Worm (Caenorhabditis elegans) whole organism, mixed stage, embryonic: Measurements from ENCODE around the gene T12G3.2.

Experiments
- drap-1 ChIP-seq: fragments of 200-800 bp; sonication (Bioruptor generic); optimal IDR thresholded peaks from 3 replicates; lab custom pipeline; 2018; ENCODE audit warnings: mild to moderate bottlenecking, missing genetic modification characterization, missing compliant biosample characterization
- elt-3 ChIP-seq: fragments of 150-350 bp; optimal IDR thresholded peaks from 2 replicates; lab custom pipeline; 2014; ENCODE audit warnings: missing biosample characterization, missing genetic modification characterization
- hlh-1 ChIP-seq: fragments of 150-350 bp; optimal IDR thresholded peaks from 2 replicates; lab custom pipeline; 2014; ENCODE audit warnings: missing biosample characterization, missing genetic modification reagents, missing genetic modification characterization
- lin-13 ChIP-seq: fragments of 150-350 bp; optimal IDR thresholded peaks from 2 replicates; lab custom pipeline; 2014; ENCODE audit warnings: missing biosample characterization, missing genetic modification characterization
- nhr-12 ChIP-seq: fragments of 150-350 bp; optimal IDR thresholded peaks from 2 replicates; lab custom pipeline; 2014; ENCODE audit warnings: missing biosample characterization, missing genetic modification characterization
- nhr-28 ChIP-seq: fragments of 150-350 bp; optimal IDR thresholded peaks from 2 replicates; lab custom pipeline; 2014; ENCODE audit warnings: missing biosample characterization, missing genetic modification characterization
- pha-4 ChIP-seq: fragments of 150-350 bp; optimal IDR thresholded peaks from 2 replicates; lab custom pipeline; 2018; ENCODE audit warnings: missing biosample characterization, missing genetic modification reagents, missing genetic modification characterization
- snpc-4 ChIP-seq: fragments of 150-350 bp; optimal IDR thresholded peaks from 2 replicates; lab custom pipeline; 2014; ENCODE audit warnings: missing biosample characterization, missing genetic modification characterization
- unc-39 ChIP-seq: fragments of 150-350 bp; optimal IDR thresholded peaks from 2 replicates; lab custom pipeline; 2014; ENCODE audit warnings: missing biosample characterization, missing genetic modification characterization
- unc-62 ChIP-seq: fragments of 150-350 bp; optimal IDR thresholded peaks from 2 replicates; lab custom pipeline; 2014; ENCODE audit warnings: missing biosample characterization, missing genetic modification reagents, missing genetic modification characterization
- ztf-11 ChIP-seq: fragments of 150-350 bp; optimal IDR thresholded peaks from 2 replicates; lab custom pipeline; 2014; ENCODE audit warnings: missing biosample characterization, missing genetic modification characterization

DNA sequence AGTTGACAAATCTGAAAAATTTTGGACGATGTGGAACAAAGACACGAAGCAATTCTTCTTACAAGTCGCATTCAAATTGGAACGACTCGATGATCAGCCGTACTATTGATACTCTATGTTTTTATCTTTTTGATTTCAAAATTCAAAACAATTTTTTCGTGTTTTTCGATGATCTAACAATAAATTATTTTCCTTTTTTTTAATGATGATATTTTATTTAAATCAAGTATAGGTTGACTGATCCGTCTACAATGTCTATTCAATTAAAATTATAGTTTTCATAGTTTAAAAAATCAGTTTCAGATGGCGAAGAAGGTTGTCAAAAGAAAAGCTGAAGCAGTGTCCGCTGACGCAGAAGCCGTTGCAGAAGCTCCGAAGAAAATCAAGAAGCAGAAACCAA lies 38.4 kb upstream of the T12G3.2 start, which contains the start of gene rbm-34:
- TF ChIP-seq pha-4 (tag; lab: Kevin White, UChicago) (no peak), drap-1 (GFP tag; lab: Kevin White, UChicago) (no peak), snpc-4 (tag; lab: Kevin White, UChicago) (no peak), nhr-28 (tag; lab: Kevin White, UChicago) (no peak), nhr-12 (tag; lab: Kevin White, UChicago) (no peak), unc-39 (tag; lab: Kevin White, UChicago) (no peak), unc-62 (no peak), elt-3 (tag; lab: Kevin White, UChicago) (no peak), lin-13 (tag; lab: Kevin White, UChicago) (no peak), ztf-11 (tag; lab: Kevin White, UChicago) (no peak), hlh-1 (tag; lab: Kevin White, UChicago) (no peak)
